Fruit fly (Drosophila melanogaster): ENCODE results near the gene Gr10a.

Gene Gr10a

DNA sequence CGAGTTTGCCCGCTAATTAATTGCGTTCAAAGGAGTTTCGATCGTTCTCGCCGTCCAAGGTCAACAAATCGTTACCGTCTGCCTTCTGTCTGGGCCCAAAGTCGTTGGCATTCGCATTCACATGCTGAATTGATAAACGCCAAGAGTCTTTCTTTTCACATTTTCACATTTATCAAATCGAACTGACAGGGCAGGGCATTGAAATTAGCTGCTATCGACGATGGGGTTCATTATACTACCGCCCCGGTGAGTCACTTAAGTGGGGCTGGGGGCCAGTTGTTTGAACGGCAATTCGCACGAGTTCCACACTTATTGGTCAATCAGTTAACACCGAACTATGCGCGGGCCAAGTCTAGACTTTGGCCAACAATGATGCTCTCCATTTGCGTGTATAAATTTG, 13.7 kb upstream of the Gr10a start:
- TF ChIP-seq CG34422 (GFP tag; IDR thresholded peaks at IDR 0.05): no peak
- no peak for TF ChIP-seq CG2889 (GFP tag; IDR thresholded peaks at IDR 0.05)
- TF ChIP-seq CG17612 (GFP tag; IDR thresholded peaks at IDR 0.05): no peak
- TF ChIP-seq CG4617 (GFP tag; optimal IDR thresholded peaks at IDR 0.05; ENCODE audit: borderline replicate concordance): no peak
- TF ChIP-seq Mad (GFP tag; optimal IDR thresholded peaks at IDR 0.05): no peak
- TF ChIP-seq CG12104 (GFP tag; optimal IDR thresholded peaks at IDR 0.05): no peak
- no peak for TF ChIP-seq CG11247 (GFP tag; IDR thresholded peaks at IDR 0.05)
- no peak for TF ChIP-seq amos (GFP tag; IDR thresholded peaks at IDR 0.05; ENCODE audit: partially characterized antibody)
- TF ChIP-seq CG9609 (GFP tag; optimal IDR thresholded peaks at IDR 0.05): no peak
- TF ChIP-seq sr (GFP tag; IDR thresholded peaks at IDR 0.05): no peak
- no peak for TF ChIP-seq H2.0 (GFP tag; IDR thresholded peaks at IDR 0.05)
- TF ChIP-seq CG8290 (GFP tag; optimal IDR thresholded peaks at IDR 0.05): no peak
- peak in 1 of 2 experiments; percentile 5 for TF ChIP-seq CG8290 (tag; optimal IDR thresholded peaks at IDR 0.05)
- TF ChIP-seq dysf (GFP tag; IDR thresholded peaks at IDR 0.05): no peak
- TF ChIP-seq NC2α (GFP tag; optimal IDR thresholded peaks at IDR 0.05): no peak
- no peak for TF ChIP-seq sim (GFP tag; IDR thresholded peaks at IDR 0.05)
- peak; percentile 36 for TF ChIP-seq sd (tag; optimal IDR thresholded peaks at IDR 0.05)
- no peak for TF ChIP-seq CG10209 (GFP tag; optimal IDR thresholded peaks at IDR 0.05)
- no peak for TF ChIP-seq B-H2 (GFP tag; optimal IDR thresholded peaks at IDR 0.05)
- peak; percentile 76 for TF ChIP-seq Med (GFP tag)
- TF ChIP-seq lab (GFP tag; optimal IDR thresholded peaks at IDR 0.05): peak; percentile 54
- TF ChIP-seq CG7839 (tag; optimal IDR thresholded peaks at IDR 0.05): no peak
- no peak for TF ChIP-seq CG8924 (tag; optimal IDR thresholded peaks at IDR 0.05)
- no peak for TF ChIP-seq CG16863 (GFP tag; optimal IDR thresholded peaks at IDR 0.05)
- TF ChIP-seq ATbp (GFP tag; optimal IDR thresholded peaks at IDR 0.05): no peak
- no peak for TF ChIP-seq chm (GFP tag; IDR thresholded peaks at IDR 0.05)
- no peak for TF ChIP-seq CG14965 (GFP tag; optimal IDR thresholded peaks at IDR 0.05; ENCODE audit: borderline replicate concordance)
- TF ChIP-seq cwo (GFP tag; optimal IDR thresholded peaks at IDR 0.05): peak; percentile 61
- no peak for TF ChIP-seq CG10462 (GFP tag; optimal IDR thresholded peaks at IDR 0.05)
- no peak for TF ChIP-seq CG14710 (tag; optimal IDR thresholded peaks at IDR 0.05)
- TF ChIP-seq D (optimal IDR thresholded peaks at IDR 0.05): no peak
- TF ChIP-seq D (GFP tag; optimal IDR thresholded peaks at IDR 0.05): no peak
- TF ChIP-seq sug (tag; optimal IDR thresholded peaks at IDR 0.05): peak; percentile 1
- peak; percentile 4 for TF ChIP-seq ftz-f1 (GFP tag; optimal IDR thresholded peaks at IDR 0.05)
- no peak for TF ChIP-seq sc (optimal IDR thresholded peaks at IDR 0.05)
- TF ChIP-seq sc (GFP tag; optimal IDR thresholded peaks at IDR 0.05): no peak

DNA sequence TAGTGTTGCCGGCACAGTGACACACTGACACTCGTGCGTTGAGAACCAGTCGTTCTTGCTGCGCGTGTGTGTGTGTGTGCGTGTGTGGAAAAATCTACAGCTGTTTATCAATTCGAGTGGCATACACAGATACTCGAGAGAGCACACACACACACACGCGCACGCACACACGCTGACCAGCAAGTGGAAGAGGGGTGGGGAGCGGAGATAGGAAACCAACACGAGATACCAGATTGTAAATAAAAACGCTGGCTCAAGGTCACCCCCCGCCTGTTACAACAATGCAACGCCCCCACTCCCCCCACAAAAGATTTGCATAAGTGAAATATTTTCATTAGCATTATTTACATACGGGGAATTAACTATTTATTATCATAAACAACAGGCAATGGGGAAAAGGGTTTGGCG, 10.1 kb upstream of the Gr10a start:
- no peak for TF ChIP-seq ase (GFP tag; IDR thresholded peaks at IDR 0.05)
- TF ChIP-seq Med (GFP tag): peak; percentile 75
- no peak for TF ChIP-seq Stat92E (GFP tag; optimal IDR thresholded peaks at IDR 0.05)
- TF ChIP-seq CG8924 (tag; optimal IDR thresholded peaks at IDR 0.05): no peak
- TF ChIP-seq CG17359 (tag; optimal IDR thresholded peaks at IDR 0.05): peak; percentile 32
- TF ChIP-seq CG3838 (GFP tag; optimal IDR thresholded peaks at IDR 0.05): no peak
- no peak for TF ChIP-seq da (GFP tag; optimal IDR thresholded peaks at IDR 0.05)
- TF ChIP-seq cad (GFP tag; optimal IDR thresholded peaks at IDR 0.05): no peak
- no peak for TF ChIP-seq Lpt (GFP tag; optimal IDR thresholded peaks at IDR 0.05)
- TF ChIP-seq Hey (tag; optimal IDR thresholded peaks at IDR 0.05): peak; percentile 68
- TF ChIP-seq CG34422 (GFP tag; IDR thresholded peaks at IDR 0.05): no peak
- peak; percentile 4 for TF ChIP-seq Sry-β (GFP tag; optimal IDR thresholded peaks at IDR 0.05)
- no peak for TF ChIP-seq pros (GFP tag; optimal IDR thresholded peaks at IDR 0.05)
- no peak for TF ChIP-seq Dll (GFP tag; IDR thresholded peaks at IDR 0.05; ENCODE audit: partially characterized antibody)
- no peak for TF ChIP-seq inv (GFP tag; IDR thresholded peaks at IDR 0.05; ENCODE audit: partially characterized antibody)
- TF ChIP-seq CG12299 (tag; optimal IDR thresholded peaks at IDR 0.05): no peak
- TF ChIP-seq caup (GFP tag; optimal IDR thresholded peaks at IDR 0.05; ENCODE audit: severe bottlenecking): peak; percentile 67
- no peak for TF ChIP-seq zfh1 (GFP tag; IDR thresholded peaks at IDR 0.05)
- peak; percentile 33; the same call in 1 of the 2 replicates for TF ChIP-seq Rfx (GFP tag; IDR thresholded peaks at IDR 0.05)
- no peak for TF ChIP-seq CG30431 (GFP tag; optimal IDR thresholded peaks at IDR 0.05)
- peak; percentile 39 for TF ChIP-seq org-1 (GFP tag; optimal IDR thresholded peaks at IDR 0.05)
